Worm (Caenorhabditis elegans) whole organism, L4/young adult: Measurements from ENCODE around the gene maoc-1.

Source experiments
- W03F9.2 ChIP-seq: fragments of 150-350 bp; optimal IDR thresholded peaks from 2 replicates; lab custom pipeline; 2014; ENCODE audit warnings: missing biosample characterization, missing genetic modification characterization
- him-1 ChIP-seq: sonication (generic microtip); optimal IDR thresholded peaks from 2 replicates; lab custom pipeline; 2016; ENCODE audit warnings: missing genotype, missing genetic modification reagents, missing genetic modification characterization, missing compliant biosample characterization

DNA sequence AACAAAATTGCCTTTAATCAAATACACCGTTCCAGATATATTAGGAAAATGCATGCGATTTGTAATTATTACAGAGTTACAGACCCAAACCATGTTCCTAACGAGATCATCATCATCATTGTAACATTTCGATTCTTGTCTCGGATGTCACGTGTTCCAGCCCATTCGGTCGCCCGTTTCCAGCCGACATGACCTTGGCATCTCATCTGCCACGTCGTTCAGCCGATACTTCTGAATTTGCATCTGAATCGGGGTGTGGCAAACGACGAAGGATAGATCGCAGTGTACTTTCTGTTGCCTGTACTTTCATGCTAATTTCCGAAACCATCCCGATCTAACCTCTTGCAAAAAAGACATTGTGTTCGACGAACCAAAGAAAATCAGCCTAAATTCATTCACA is 43.6 kb downstream of the maoc-1 start:
- no peak for TF ChIP-seq him-1
- no peak for TF ChIP-seq W03F9.2 (tag; lab: Kevin White, UChicago)
